Worm (Caenorhabditis elegans): Measurements from ENCODE around the gene ZK563.7.

Gene ZK563.7

DNA sequence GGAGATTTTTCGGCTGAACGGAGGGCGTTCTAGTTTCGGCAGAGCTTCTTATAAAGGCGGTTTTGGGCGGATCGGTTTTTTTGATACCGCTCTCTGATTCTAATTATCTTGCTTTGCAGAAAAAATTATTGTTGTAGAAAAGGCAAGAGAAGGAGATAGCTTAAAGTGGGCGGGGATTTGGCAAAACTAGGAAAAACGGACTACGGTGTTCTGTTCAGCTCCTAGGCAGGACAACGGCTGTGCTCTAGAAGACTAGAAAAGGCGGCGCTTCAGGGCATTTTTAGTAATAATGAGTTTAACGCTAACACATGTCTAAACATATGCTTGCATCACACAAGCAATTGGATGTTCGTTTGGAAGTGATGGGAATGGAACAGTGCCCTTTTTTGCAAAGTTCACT is 38.8 kb downstream of the ZK563.7 start, which contains the start of gene C04F6.7:
Gene C04F6.7, minus strand, starts transcription at position 101 of the 400 bp plus-strand sequence.
- TF ChIP-seq C38D4.7 (GFP tag; optimal IDR thresholded peaks at IDR 0.05) (no peak), unc-55 (GFP tag; optimal IDR thresholded peaks at IDR 0.05) (no peak), fax-1 (tag; optimal IDR thresholded peaks at IDR 0.05) (no peak), dve-1 (tag; optimal IDR thresholded peaks at IDR 0.05) (no peak), che-1 (tag; optimal IDR thresholded peaks at IDR 0.05) (no peak), sox-2 (GFP tag; IDR thresholded peaks at IDR 0.05) (no peak), eyg-1 (tag; optimal IDR thresholded peaks at IDR 0.05) (no peak), ceh-30 (tag; optimal IDR thresholded peaks at IDR 0.05) (no peak), hlh-15 (tag; optimal IDR thresholded peaks at IDR 0.05) (no peak), K09A11.1 (tag; optimal IDR thresholded peaks at IDR 0.05; ENCODE audit: insufficient read depth) (no peak), sox-4 (tag; optimal IDR thresholded peaks at IDR 0.05) (no peak), ceh-19 (GFP tag; optimal IDR thresholded peaks at IDR 0.05) (no peak), tbx-7 (tag; optimal IDR thresholded peaks at IDR 0.05) (no peak), ceh-6 (GFP tag; optimal IDR thresholded peaks at IDR 0.05) (no peak), fkh-6 (tag; optimal IDR thresholded peaks at IDR 0.05) (no peak), C08G9.2 (tag; optimal IDR thresholded peaks at IDR 0.05) (no peak), fkh-10 (GFP tag; optimal IDR thresholded peaks at IDR 0.05) (no peak), hlh-6 (tag; optimal IDR thresholded peaks at IDR 0.05) (no peak), elt-4 (tag; optimal IDR thresholded peaks at IDR 0.05) (no peak), ceh-31 (tag; optimal IDR thresholded peaks at IDR 0.05) (no peak)

DNA sequence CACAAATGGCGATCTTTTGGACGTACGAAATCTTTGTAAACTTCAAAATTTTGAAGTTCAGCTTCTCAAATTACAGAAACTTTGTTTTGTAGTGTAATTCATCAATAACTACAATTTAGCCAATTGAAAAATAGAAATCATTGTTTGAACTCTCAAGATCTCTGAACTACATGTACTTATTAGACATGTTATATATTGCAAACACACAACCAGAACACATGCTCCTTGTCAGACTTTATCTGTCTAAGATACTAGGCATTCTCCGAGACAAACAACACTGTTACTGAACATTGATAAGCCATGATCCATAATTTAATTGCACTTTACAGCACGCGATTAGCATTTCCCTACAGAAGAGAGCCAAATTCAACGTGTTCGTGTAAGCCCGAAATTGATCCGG is 44.2 kb downstream of the ZK563.7 start, which contains the start of gene ZK813.6:
Gene ZK813.6, plus strand, starts transcription at position 301 of the 400 bp plus-strand sequence.
- TF ChIP-seq unc-86 (tag; optimal IDR thresholded peaks at IDR 0.05) (no peak), elt-4 (tag; optimal IDR thresholded peaks at IDR 0.05) (no peak), ztf-16 (tag; optimal IDR thresholded peaks at IDR 0.05) (no peak), pros-1 (tag; optimal IDR thresholded peaks at IDR 0.05) (no peak), fax-1 (tag; optimal IDR thresholded peaks at IDR 0.05) (no peak)

DNA sequence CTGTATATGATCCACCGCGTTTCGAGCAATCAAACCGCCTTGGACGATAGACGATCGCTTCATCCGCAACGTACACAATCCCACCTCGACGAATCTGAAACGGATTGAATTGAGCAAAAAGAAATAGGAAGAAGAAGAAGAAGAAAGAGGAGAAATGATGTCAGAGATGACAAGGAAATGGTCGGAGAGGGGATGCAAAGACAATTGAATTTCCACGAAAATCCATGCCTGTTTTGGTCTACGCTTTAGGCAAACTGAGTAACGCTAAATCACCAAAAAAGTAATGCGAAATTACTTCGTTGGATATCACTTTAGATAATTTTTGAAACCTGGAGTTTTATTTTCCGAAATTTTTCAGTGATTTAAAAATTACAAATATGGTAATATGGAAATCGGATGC is 48.9 kb downstream of the ZK563.7 start:
- no peak for TF ChIP-seq lin-11 (tag; optimal IDR thresholded peaks at IDR 0.05)
- peak; percentile 79 for TF ChIP-seq unc-42 (tag; optimal IDR thresholded peaks at IDR 0.05)

DNA sequence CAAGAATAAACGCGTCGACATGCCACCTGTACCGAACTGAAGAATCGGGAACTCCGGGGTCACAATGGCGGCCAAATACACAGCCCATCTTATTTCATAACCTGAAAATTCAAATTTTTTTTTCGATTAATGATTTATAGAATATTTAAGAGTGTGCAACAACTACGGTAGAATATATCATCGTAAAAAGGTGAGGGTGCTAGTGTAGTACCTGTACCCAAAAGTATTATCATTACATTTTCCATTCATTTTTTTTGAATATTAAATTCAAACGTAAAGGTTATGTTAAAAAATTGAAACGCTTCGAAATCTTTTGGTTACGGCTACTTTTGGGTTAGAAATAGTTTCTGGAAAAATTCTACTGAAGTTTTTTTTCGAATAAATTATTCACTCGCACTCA is 49.8 kb downstream of the ZK563.7 start, which contains the start of gene ZK813.4:
Gene ZK813.4, minus strand, starts transcription at position 101 of the 400 bp plus-strand sequence.
- TF ChIP-seq hlh-6 (tag; optimal IDR thresholded peaks at IDR 0.05) (no peak), ttx-3 (tag; optimal IDR thresholded peaks at IDR 0.05) (no peak), ceh-19 (GFP tag; optimal IDR thresholded peaks at IDR 0.05) (no peak)
